Fruit fly (Drosophila melanogaster) whole organism: ENCODE results near the gene VhaM9.7-a.

Source experiments
- CG8478 ChIP-seq: fragments of >200 bp; optimal IDR thresholded peaks from 2 replicates; lab custom pipeline; 2018; ENCODE audit warnings: inconsistent platforms
- Dll ChIP-seq: fragments of >200 bp; optimal IDR thresholded peaks from 2 replicates; lab custom pipeline; 2017
- EcR ChIP-seq, 2 experiments: fragments of >200 bp; optimal IDR thresholded peaks; 2 replicates each; lab custom pipeline; 2017; ENCODE audit warnings: missing biosample characterization in 2 of 2, missing genetic modification characterization in 2 of 2, missing genetic modification reagents in 2 of 2
- pan ChIP-seq: fragments of >200 bp; optimal IDR thresholded peaks from 2 replicates; lab custom pipeline; 2017
- psq ChIP-seq: fragments of >200 bp; optimal IDR thresholded peaks from 2 replicates; lab custom pipeline; 2017
- usp ChIP-seq: fragments of >200 bp; optimal IDR thresholded peaks from 2 replicates; lab custom pipeline; 2017; ENCODE audit warnings: missing biosample characterization, missing genetic modification characterization, mixed read lengths

The VhaM9.7-a gene

DNA sequence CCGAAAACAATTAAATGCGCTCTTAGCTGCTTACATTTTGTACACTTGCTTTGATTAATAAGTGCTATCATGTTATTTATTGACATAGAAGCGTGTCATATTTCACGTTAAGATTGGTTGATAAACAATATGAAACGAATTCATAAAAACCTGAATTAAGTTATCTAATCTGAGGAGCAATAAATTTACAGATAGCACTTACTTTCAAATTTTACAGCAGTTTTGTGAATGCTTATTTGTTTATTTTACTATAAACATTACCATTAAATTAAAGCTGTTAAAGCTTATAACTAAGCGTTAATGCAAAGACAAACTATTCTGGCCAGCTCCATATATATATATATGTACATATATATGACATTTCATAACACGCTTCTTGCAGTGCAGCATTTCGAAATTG, 39.6 kb downstream of the VhaM9.7-a start:
- no peak for TF ChIP-seq pan (lab: Kevin White, UChicago)
- no peak for TF ChIP-seq usp (GFP tag; lab: Kevin White, UChicago)
- no peak for TF ChIP-seq Dll (lab: Kevin White, UChicago)
- TF ChIP-seq psq (lab: Kevin White, UChicago): no peak
- TF ChIP-seq EcR (GFP tag; optimal IDR thresholded peaks at IDR 0.05; lab: Kevin White, UChicago): no peak
- no peak for TF ChIP-seq CG8478

dm6 chr3L:4304244-4304959, 41.9 kb downstream of the VhaM9.7-a start:
- TF ChIP-seq psq (lab: Kevin White, UChicago) (no peak), Dll (lab: Kevin White, UChicago) (no peak), EcR (GFP tag; optimal IDR thresholded peaks at IDR 0.05; lab: Kevin White, UChicago) (no peak), CG8478 (no peak), usp (GFP tag; lab: Kevin White, UChicago) (no peak), pan (lab: Kevin White, UChicago) (no peak)

DNA sequence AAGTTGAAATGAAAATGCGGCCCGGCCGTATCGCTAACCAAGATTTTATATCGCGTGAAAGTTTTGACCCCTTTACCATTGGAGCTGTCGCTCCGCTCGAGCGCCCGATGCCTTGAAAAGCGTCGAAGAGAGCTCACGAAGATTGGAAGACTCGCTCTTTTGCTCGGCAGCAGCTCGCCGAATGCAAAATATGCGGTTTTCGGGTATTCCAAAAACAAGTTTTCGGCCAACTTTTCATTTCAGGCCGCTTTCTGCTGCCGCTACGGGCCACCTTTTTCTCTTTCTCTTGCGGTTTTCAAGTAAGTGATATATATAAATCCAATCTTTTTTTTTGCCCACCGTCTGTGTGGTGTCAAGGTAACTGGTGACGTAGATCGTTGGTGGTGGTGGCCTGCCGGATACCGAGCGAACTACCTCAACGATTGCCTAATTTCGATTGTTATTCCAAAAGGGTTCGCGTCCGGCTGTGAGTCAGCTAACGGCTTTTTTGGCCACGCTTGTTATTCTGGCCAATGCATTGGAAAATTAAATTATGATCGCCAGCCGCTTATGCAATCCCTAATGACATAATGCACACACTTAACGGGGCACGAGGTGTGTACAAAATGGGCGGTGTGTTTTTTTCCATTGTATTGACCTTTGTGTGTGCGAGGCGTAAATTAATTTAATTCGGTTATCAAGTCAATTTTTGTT, 45.3 kb downstream of the VhaM9.7-a start, which contains the start of gene dyl:
Gene dyl (minus strand): TSS at position 28 of the 693 bp plus-strand sequence.
- no peak for TF ChIP-seq Dll (lab: Kevin White, UChicago)
- no peak for TF ChIP-seq pan (lab: Kevin White, UChicago)
- TF ChIP-seq usp (GFP tag; lab: Kevin White, UChicago): no peak

DNA sequence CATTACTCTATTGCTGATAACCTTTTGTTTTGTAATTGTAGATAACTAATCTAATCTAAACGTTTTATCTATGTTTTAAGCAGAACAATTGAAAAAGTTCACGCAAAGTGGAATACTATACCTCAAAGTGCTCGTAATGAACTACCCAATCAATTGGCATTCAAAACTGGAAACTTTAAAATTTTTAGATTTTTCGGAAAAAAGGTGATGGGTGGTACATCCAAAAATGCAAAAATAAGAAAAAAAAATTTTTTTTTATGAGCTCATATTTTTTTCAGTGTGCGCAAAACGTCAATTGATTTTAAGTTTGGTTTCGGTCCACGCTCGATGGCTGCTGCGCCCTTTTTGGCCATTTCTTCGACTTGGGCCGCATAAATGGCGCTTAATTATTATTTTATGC, 48.1 kb downstream of the VhaM9.7-a start:
- no peak for TF ChIP-seq usp (GFP tag; lab: Kevin White, UChicago)
- no peak for TF ChIP-seq pan (lab: Kevin White, UChicago)
- TF ChIP-seq psq (lab: Kevin White, UChicago): no peak
- no peak for TF ChIP-seq EcR (GFP tag; optimal IDR thresholded peaks at IDR 0.05; lab: Kevin White, UChicago)
- no peak for TF ChIP-seq CG8478
- TF ChIP-seq Dll (lab: Kevin White, UChicago): no peak
